Fruit fly (Drosophila melanogaster): Measurements from ENCODE around the gene Hira.

The Hira gene

DNA sequence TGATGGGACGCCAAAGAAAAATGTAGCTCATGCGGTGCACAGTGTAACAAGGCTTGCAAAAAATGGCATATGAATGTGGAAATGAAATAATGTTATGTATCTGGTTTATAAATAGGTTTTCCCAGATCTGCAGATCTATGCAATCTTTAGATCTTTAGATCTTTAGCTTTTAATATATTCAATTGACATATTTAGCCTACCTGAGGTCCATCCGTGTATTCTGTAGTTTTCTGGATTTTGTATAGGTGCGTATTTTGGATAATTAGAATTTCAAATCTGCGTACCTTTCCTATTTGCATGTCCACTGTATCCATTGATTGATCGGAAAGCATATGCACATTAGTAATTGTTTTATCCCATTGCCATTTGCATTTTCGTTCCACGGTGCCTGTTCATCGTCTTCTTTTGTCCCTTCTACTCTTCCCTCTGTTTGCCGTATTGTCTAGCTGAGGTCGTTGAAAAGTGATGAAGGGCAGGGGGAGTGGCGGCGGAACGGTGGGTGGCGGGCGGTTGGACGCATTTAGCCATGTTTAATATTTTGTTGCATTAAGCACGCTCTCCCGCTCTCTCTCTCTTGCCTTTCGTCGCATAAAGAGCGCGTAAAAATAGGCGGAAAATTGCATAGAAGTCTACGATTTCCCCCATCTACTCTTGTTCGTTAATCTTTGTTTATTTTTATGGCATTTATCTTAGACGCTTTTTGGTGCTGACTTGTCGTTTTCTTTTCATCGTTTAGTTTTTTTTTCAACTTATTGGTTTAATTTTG, 12.8 kb upstream of the Hira start, which contains the start of gene CHES-1-like (continued):
- TF ChIP-seq Lhr (GFP tag; optimal IDR thresholded peaks at IDR 0.05) (peak; percentile 77), ssp (GFP tag; IDR thresholded peaks at IDR 0.05) (peak; percentile 64), CG8281 (tag; optimal IDR thresholded peaks at IDR 0.05) (peak; percentile 73), NK7.1 (GFP tag; optimal IDR thresholded peaks at IDR 0.05) (peak; percentile 89), CG11085 (GFP tag; IDR thresholded peaks at IDR 0.05) (peak; percentile 37; the same call in 1 of the 2 replicates), Hr3 (GFP tag; optimal IDR thresholded peaks at IDR 0.05) (peak; percentile 90), Sox100B (GFP tag; optimal IDR thresholded peaks at IDR 0.05) (peak; percentile 96), usp (GFP tag; optimal IDR thresholded peaks at IDR 0.05) (no peak), unpg (GFP tag; optimal IDR thresholded peaks at IDR 0.05) (peak; percentile 82), peb (GFP tag; IDR thresholded peaks at IDR 0.05) (peak; percentile 81; the same call in 1 of the 2 replicates), ems (GFP tag; optimal IDR thresholded peaks at IDR 0.05) (peak; percentile 91), BEAF-32 (GFP tag; optimal IDR thresholded peaks at IDR 0.05) (peak; percentile 8), gsb (GFP tag; IDR thresholded peaks at IDR 0.05) (peak; percentile 37), ttk (GFP tag; IDR thresholded peaks at IDR 0.05) (peak; percentile 82), Hr39 (optimal IDR thresholded peaks at IDR 0.05) (no peak), grn (GFP tag; optimal IDR thresholded peaks at IDR 0.05) (no peak), CG10147 (GFP tag; optimal IDR thresholded peaks at IDR 0.05) (peak; percentile 87), rib (GFP tag; IDR thresholded peaks at IDR 0.05) (no peak), CG18011 (GFP tag; optimal IDR thresholded peaks at IDR 0.05) (peak; percentile 72), CG15073 (GFP tag; optimal IDR thresholded peaks at IDR 0.05) (peak; percentile 46), onecut (GFP tag; IDR thresholded peaks at IDR 0.05) (peak; percentile 73), MBD-R2 (GFP tag; IDR thresholded peaks at IDR 0.05) (peak; percentile 53), maf-S (GFP tag; optimal IDR thresholded peaks at IDR 0.05) (peak; percentile 88), cas (GFP tag; IDR thresholded peaks at IDR 0.05) (0 out of 2 replicates have a peak, but pooled peaks have one; percentile 40), eyg (GFP tag; optimal IDR thresholded peaks at IDR 0.05) (peak; percentile 84), sima (GFP tag; optimal IDR thresholded peaks at IDR 0.05) (peak; percentile 48), CG10462 (GFP tag; optimal IDR thresholded peaks at IDR 0.05) (peak; percentile 84), CG2678 (tag; optimal IDR thresholded peaks at IDR 0.05) (peak; percentile 95), CG1233 (GFP tag; optimal IDR thresholded peaks at IDR 0.05) (peak; percentile 88), mirr (GFP tag; optimal IDR thresholded peaks at IDR 0.05) (peak; percentile 50), Xbp1 (GFP tag; optimal IDR thresholded peaks at IDR 0.05) (peak; percentile 88), CG7372 (GFP tag; IDR thresholded peaks at IDR 0.05) (peak; percentile 72; the same call in 1 of the 2 replicates), her (GFP tag; optimal IDR thresholded peaks at IDR 0.05) (peak; percentile 85), CG12769 (tag; optimal IDR thresholded peaks at IDR 0.05) (peak; percentile 62), lmd (GFP tag; IDR thresholded peaks at IDR 0.05) (peak; percentile 91), Doc2 (GFP tag; IDR thresholded peaks at IDR 0.05) (peak; percentile 62; the same call in 1 of the 2 replicates), CG18476 (GFP tag; optimal IDR thresholded peaks at IDR 0.05) (peak; percentile 90), Hey (tag; optimal IDR thresholded peaks at IDR 0.05) (peak; percentile 20), CG31224 (GFP tag; IDR thresholded peaks at IDR 0.05) (peak; percentile 71), Jarid2 (GFP tag; optimal IDR thresholded peaks at IDR 0.05) (peak; percentile 76), CG11723 (GFP tag; optimal IDR thresholded peaks at IDR 0.05) (peak; percentile 89), Sox102F (GFP tag; optimal IDR thresholded peaks at IDR 0.05) (peak; percentile 93), bcd (GFP tag; optimal IDR thresholded peaks at IDR 0.05) (peak; percentile 94), caup (GFP tag; optimal IDR thresholded peaks at IDR 0.05; ENCODE audit: severe bottlenecking) (peak; percentile 85), eve (GFP tag; optimal IDR thresholded peaks at IDR 0.05) (peak in 1 of 2 experiments; percentile 99), aop (GFP tag; IDR thresholded peaks at IDR 0.05) (0 out of 2 replicates have a peak, but pooled peaks have one; percentile 40), vvl (GFP tag; IDR thresholded peaks at IDR 0.05) (peak; percentile 83), CG5180 (GFP tag; optimal IDR thresholded peaks at IDR 0.05) (peak; percentile 83), CG16863 (GFP tag; optimal IDR thresholded peaks at IDR 0.05) (peak; percentile 93)
